Fruit fly (Drosophila melanogaster) whole organism, embryonic: ENCODE measurements around the gene MCTS1.

ENCODE experiments used
- Bdp1 ChIP-seq: fragments of 200-800 bp; sonication (Bioruptor generic); optimal IDR thresholded peaks from 3 replicates; lab custom pipeline; 2016; ENCODE audit warnings: missing biosample characterization, missing genetic modification characterization
- Bgb ChIP-seq: fragments of 200-800 bp; sonication (Bioruptor generic); IDR thresholded peaks from 2 replicates; pipeline ENCODE4 v1.3.6; 2022; ENCODE audit warnings: missing biosample characterization, missing genetic modification characterization; ENCODE audit not compliant: partially characterized antibody
- CG10147 ChIP-seq: fragments of 200-800 bp; sonication (Bioruptor generic); optimal IDR thresholded peaks from 2 replicates; lab custom pipeline; 2019; ENCODE audit warnings: missing biosample characterization, mild to moderate bottlenecking, missing genetic modification characterization, moderate library complexity
- CG10274 ChIP-seq: fragments of 200-800 bp; sonication (Bioruptor generic); optimal IDR thresholded peaks from 3 replicates; lab custom pipeline; 2017; ENCODE audit warnings: missing biosample characterization, mild to moderate bottlenecking, missing genetic modification characterization
- CG10543 ChIP-seq: fragments of 200-800 bp; sonication (Bioruptor generic); optimal IDR thresholded peaks from 3 replicates; lab custom pipeline; 2017; ENCODE audit warnings: missing biosample characterization, mild to moderate bottlenecking, missing genetic modification characterization, moderate library complexity
- CG11695 ChIP-seq: fragments of 200-800 bp; sonication (Bioruptor generic); IDR thresholded peaks from 3 replicates; pipeline ENCODE4 v1.3.6; 2022; ENCODE audit warnings: missing biosample characterization, missing genetic modification characterization
- CG11696 ChIP-seq: fragments of 200-800 bp; sonication (Bioruptor generic); IDR thresholded peaks from 2 replicates; pipeline ENCODE4 v1.3.6; 2022; ENCODE audit warnings: missing biosample characterization, missing genetic modification characterization
- CG12071 ChIP-seq: fragments of 200-800 bp; sonication (Bioruptor generic); optimal IDR thresholded peaks from 3 replicates; lab custom pipeline; 2018; ENCODE audit warnings: missing biosample characterization, mild to moderate bottlenecking, missing genetic modification characterization
- CG12104 ChIP-seq: fragments of 200-800 bp; sonication (Bioruptor generic); optimal IDR thresholded peaks from 3 replicates; lab custom pipeline; 2016; ENCODE audit warnings: missing biosample characterization, missing genetic modification characterization
- CG12659 ChIP-seq: fragments of 200-800 bp; sonication (Bioruptor generic); optimal IDR thresholded peaks from 3 replicates; lab custom pipeline; 2017; ENCODE audit warnings: mild to moderate bottlenecking, missing biosample characterization, missing genetic modification reagents, missing genetic modification characterization
- CG13287 ChIP-seq: fragments of 200-800 bp; sonication (Bioruptor generic); IDR thresholded peaks from 2 replicates; pipeline ENCODE4 v1.3.6; 2022; ENCODE audit warnings: missing biosample characterization, missing genetic modification characterization; ENCODE audit not compliant: partially characterized antibody
- CG17385 ChIP-seq: fragments of 200-800 bp; sonication (Bioruptor generic); optimal IDR thresholded peaks from 3 replicates; lab custom pipeline; 2018; ENCODE audit warnings: missing biosample characterization, mild to moderate bottlenecking, missing genetic modification characterization
- CG31224 ChIP-seq: fragments of 200-800 bp; sonication (Bioruptor generic); IDR thresholded peaks from 2 replicates; pipeline ENCODE4 v1.3.6; 2022; ENCODE audit warnings: missing biosample characterization, missing genetic modification characterization
- CG31441 ChIP-seq: fragments of 200-800 bp; sonication (Bioruptor generic); IDR thresholded peaks from 2 replicates; pipeline ENCODE4 v1.3.6; 2022; ENCODE audit warnings: missing biosample characterization, missing genetic modification characterization
- CG34376 ChIP-seq: fragments of 200-800 bp; sonication (Bioruptor generic); optimal IDR thresholded peaks from 2 replicates; lab custom pipeline; 2018; ENCODE audit warnings: missing biosample characterization, mild to moderate bottlenecking, missing genetic modification characterization
- CG42726 ChIP-seq: fragments of 200-800 bp; sonication (Bioruptor generic); IDR thresholded peaks from 2 replicates; pipeline ENCODE4 v1.3.6; 2022; ENCODE audit warnings: missing biosample characterization, missing genetic modification characterization; ENCODE audit not compliant: partially characterized antibody
- CG4282 ChIP-seq: fragments of 200-800 bp; sonication (Bioruptor generic); optimal IDR thresholded peaks from 2 replicates; lab custom pipeline; 2016; ENCODE audit warnings: missing biosample characterization, missing genetic modification characterization
- CG4854 ChIP-seq: fragments of 200-800 bp; sonication (Bioruptor generic); optimal IDR thresholded peaks from 2 replicates; lab custom pipeline; 2016; ENCODE audit warnings: missing biosample characterization, missing genetic modification characterization, inconsistent platforms
- CG6683 ChIP-seq: fragments of 200-800 bp; sonication (Bioruptor generic); optimal IDR thresholded peaks from 2 replicates; lab custom pipeline; 2017; ENCODE audit warnings: missing biosample characterization, mild to moderate bottlenecking, missing genetic modification characterization, missing genetic modification reagents
- CG6765 ChIP-seq: fragments of 200-800 bp; sonication (Bioruptor generic); optimal IDR thresholded peaks from 3 replicates; lab custom pipeline; 2017; ENCODE audit warnings: missing biosample characterization, mild to moderate bottlenecking, missing genetic modification characterization
- CG6854 ChIP-seq: fragments of 200-800 bp; sonication (Bioruptor generic); optimal IDR thresholded peaks from 3 replicates; lab custom pipeline; 2017; ENCODE audit warnings: missing biosample characterization, mild to moderate bottlenecking, missing genetic modification characterization
- CG7556 ChIP-seq: fragments of 200-800 bp; sonication (Bioruptor generic); optimal IDR thresholded peaks from 2 replicates; lab custom pipeline; 2017; ENCODE audit warnings: missing biosample characterization, mild to moderate bottlenecking, missing genetic modification characterization
- CG8281 ChIP-seq: fragments of 200-800 bp; sonication (Bioruptor generic); optimal IDR thresholded peaks from 2 replicates; lab custom pipeline; 2018; ENCODE audit warnings: missing biosample characterization, mild to moderate bottlenecking, missing genetic modification characterization, moderate library complexity
- CG9609 ChIP-seq: fragments of 200-800 bp; sonication (Bioruptor generic); optimal IDR thresholded peaks from 3 replicates; lab custom pipeline; 2016; ENCODE audit warnings: missing biosample characterization, missing genetic modification characterization
- CHES-1-like ChIP-seq: fragments of 200-800 bp; sonication (Bioruptor generic); optimal IDR thresholded peaks from 2 replicates; lab custom pipeline; 2016; ENCODE audit warnings: missing biosample characterization, missing genetic modification characterization
- Doc2 ChIP-seq: fragments of 200-800 bp; sonication (Bioruptor generic); IDR thresholded peaks from 2 replicates; pipeline ENCODE4 v1.3.6; 2022; ENCODE audit warnings: missing biosample characterization, missing genetic modification characterization
- Gsc ChIP-seq: fragments of 200-800 bp; sonication (Bioruptor generic); IDR thresholded peaks from 2 replicates; pipeline ENCODE4 v1.3.6; 2022; ENCODE audit warnings: missing biosample characterization, missing genetic modification characterization
- HLH3B ChIP-seq: fragments of 200-800 bp; sonication (Bioruptor generic); IDR thresholded peaks from 2 replicates; pipeline ENCODE4 v1.3.6; 2022; ENCODE audit warnings: missing biosample characterization, missing genetic modification characterization
- Hey ChIP-seq: fragments of 200-800 bp; sonication (Bioruptor generic); optimal IDR thresholded peaks from 3 replicates; lab custom pipeline; 2018; ENCODE audit warnings: missing biosample characterization, mild to moderate bottlenecking, missing genetic modification characterization
- Kr ChIP-seq: fragments of 200-800 bp; sonication (Bioruptor generic); optimal IDR thresholded peaks from 2 replicates; lab custom pipeline; 2017; ENCODE audit warnings: missing biosample characterization, mild to moderate bottlenecking, missing genetic modification characterization
- Lhr ChIP-seq: fragments of 200-800 bp; sonication (Bioruptor generic); optimal IDR thresholded peaks from 3 replicates; lab custom pipeline; 2017; ENCODE audit warnings: mild to moderate bottlenecking, missing biosample characterization, missing genetic modification reagents, missing genetic modification characterization
- NfI ChIP-seq: fragments of 200-800 bp; sonication (Bioruptor generic); optimal IDR thresholded peaks from 3 replicates; lab custom pipeline; 2018; ENCODE audit warnings: missing biosample characterization, mild to moderate bottlenecking, missing genetic modification characterization, moderate library complexity
- Six4 ChIP-seq: fragments of 200-800 bp; sonication (Bioruptor generic); optimal IDR thresholded peaks from 2 replicates; lab custom pipeline; 2016; ENCODE audit warnings: missing biosample characterization, missing genetic modification characterization
- Sox100B ChIP-seq: fragments of 200-800 bp; sonication (Bioruptor generic); optimal IDR thresholded peaks from 3 replicates; lab custom pipeline; 2018; ENCODE audit warnings: missing biosample characterization, mild to moderate bottlenecking, missing genetic modification characterization
- br ChIP-seq: fragments of >200 bp; optimal IDR thresholded peaks from 2 replicates; lab custom pipeline; 2017
- corto ChIP-seq: fragments of 200-800 bp; sonication (Bioruptor generic); optimal IDR thresholded peaks from 2 replicates; lab custom pipeline; 2016; ENCODE audit warnings: missing biosample characterization, mild to moderate bottlenecking, missing genetic modification characterization, moderate library complexity
- dan ChIP-seq: fragments of 200-800 bp; sonication (Bioruptor generic); IDR thresholded peaks from 2 replicates; pipeline ENCODE4 v1.3.6; 2022; ENCODE audit warnings: missing biosample characterization, missing genetic modification characterization
- disco-r ChIP-seq: fragments of 200-800 bp; sonication (Bioruptor generic); optimal IDR thresholded peaks from 2 replicates; lab custom pipeline; 2016; ENCODE audit warnings: missing biosample characterization, missing genetic modification characterization
- dm ChIP-seq: fragments of 200-800 bp; sonication (Bioruptor generic); optimal IDR thresholded peaks from 3 replicates; lab custom pipeline; 2016; ENCODE audit warnings: missing biosample characterization, missing genetic modification characterization
- exex ChIP-seq: fragments of 200-800 bp; sonication (Bioruptor generic); optimal IDR thresholded peaks from 4 replicates; lab custom pipeline; 2018; ENCODE audit warnings: missing biosample characterization, mild to moderate bottlenecking, missing genetic modification characterization, moderate library complexity
- fru ChIP-seq: fragments of >200 bp; optimal IDR thresholded peaks from 2 replicates; lab custom pipeline; 2017
- hth ChIP-seq: fragments of >200 bp; optimal IDR thresholded peaks from 2 replicates; lab custom pipeline; 2017; ENCODE audit warnings: inconsistent platforms
- jumu ChIP-seq: fragments of 200-800 bp; sonication (Bioruptor generic); optimal IDR thresholded peaks from 3 replicates; lab custom pipeline; 2016; ENCODE audit warnings: missing biosample characterization, missing genetic modification characterization
- pan ChIP-seq, 4 experiments: fragments of >200 bp in 3 of 4; fragments of 200-800 bp in 1 of 4; sonication (Bioruptor generic) in 1 of 4; optimal IDR thresholded peaks in 3 of 4; IDR thresholded peaks in 1 of 4; 2 replicates each; pipeline versions ENCODE4 v1.3.6 to Lab custom; 2017 to 2022; ENCODE audit warnings: missing biosample characterization in 2 of 4, missing genetic modification characterization in 2 of 4, mixed read lengths in 1 of 4
- pb ChIP-seq: fragments of 200-800 bp; sonication (Bioruptor generic); optimal IDR thresholded peaks from 3 replicates; lab custom pipeline; 2016; ENCODE audit warnings: missing biosample characterization, missing genetic modification characterization
- sens ChIP-seq: fragments of 200-800 bp; sonication (Bioruptor generic); peaks from one replicate; lab custom pipeline; 2016; ENCODE audit warnings: missing biosample characterization, missing genetic modification characterization
- sim ChIP-seq: fragments of 200-800 bp; sonication (Bioruptor generic); IDR thresholded peaks from 2 replicates; pipeline ENCODE4 v1.3.6; 2022; ENCODE audit warnings: missing biosample characterization, missing genetic modification characterization
- twi ChIP-seq: fragments of 200-800 bp; optimal IDR thresholded peaks from 2 replicates; lab custom pipeline; 2019; ENCODE audit warnings: missing biosample characterization, mild to moderate bottlenecking, missing genetic modification characterization, moderate library complexity
- unc-4 ChIP-seq: fragments of 200-800 bp; sonication (Bioruptor generic); IDR thresholded peaks from 2 replicates; pipeline ENCODE4 v1.3.6; 2022; ENCODE audit warnings: missing biosample characterization, missing genetic modification characterization; ENCODE audit not compliant: partially characterized antibody
- zen2 ChIP-seq: fragments of 200-800 bp; sonication (Bioruptor generic); IDR thresholded peaks from 3 replicates; pipeline ENCODE4 v1.3.6; 2022; ENCODE audit warnings: missing biosample characterization, missing genetic modification characterization; ENCODE audit not compliant: partially characterized antibody

The MCTS1 gene

dm6 chrX:6059135-6059824 is 21.6 kb downstream of the MCTS1 start (continued):
- no peak for TF ChIP-seq zen2
- no peak for TF ChIP-seq pan (optimal IDR thresholded peaks at IDR 0.05; lab: Kevin White, UChicago)
- peak in 1 of 2 experiments; percentile 43 for TF ChIP-seq pan (GFP tag; optimal IDR thresholded peaks at IDR 0.05 in 1 of 2, IDR thresholded peaks at IDR 0.05 in 1 of 2)
- no peak for TF ChIP-seq br
- no peak for TF ChIP-seq CG17385 (GFP tag; lab: Kevin White, UChicago)
- no peak for TF ChIP-seq hth
- TF ChIP-seq CG13287 (GFP tag; lab: Robert Waterston, UW) = no peak
- TF ChIP-seq CG4854 (GFP tag; lab: Kevin White, UChicago) = no peak
- TF ChIP-seq Kr = no peak
- TF ChIP-seq CG6765 (GFP tag; lab: Kevin White, UChicago) = no peak
- no peak for TF ChIP-seq CG6683 (GFP tag; lab: Kevin White, UChicago)
- TF ChIP-seq CG11696 (GFP tag; lab: Robert Waterston, UW) = no peak
- TF ChIP-seq CG4282 (GFP tag; lab: Kevin White, UChicago) = no peak
- no peak for TF ChIP-seq disco-r
- no peak for TF ChIP-seq CG6854 (GFP tag; lab: Kevin White, UChicago)
- TF ChIP-seq dan (GFP tag; lab: Robert Waterston, UW) = no peak
- peak; percentile 38; the same call in 1 of the 2 replicates for TF ChIP-seq CG31441
- TF ChIP-seq CG12659 (GFP tag; lab: Kevin White, UChicago) = no peak
- TF ChIP-seq CHES-1-like = no peak
- no peak for TF ChIP-seq Six4 (GFP tag; lab: Kevin White, UChicago)
- no peak for TF ChIP-seq sim
- no peak for TF ChIP-seq Hey (tag; lab: Kevin White, UChicago)
- TF ChIP-seq CG12071 (GFP tag; lab: Kevin White, UChicago) = no peak
- TF ChIP-seq CG12104 (GFP tag; lab: Kevin White, UChicago) = no peak
- TF ChIP-seq CG34376 (GFP tag; lab: Kevin White, UChicago) = no peak
- TF ChIP-seq CG10147 (GFP tag; lab: Kevin White, UChicago) = no peak
- no peak for TF ChIP-seq exex (tag; lab: Kevin White, UChicago)
- TF ChIP-seq jumu (GFP tag; lab: Kevin White, UChicago) = no peak
- TF ChIP-seq dm (GFP tag; lab: Kevin White, UChicago) = no peak
- no peak for TF ChIP-seq CG31224 (GFP tag; lab: Robert Waterston, UW)
- no peak for TF ChIP-seq Doc2
- no peak for TF ChIP-seq Bdp1 (GFP tag; lab: Kevin White, UChicago)
- 0 out of 3 replicates have a peak, but pooled peaks have one; percentile 33 for TF ChIP-seq CG11695 (GFP tag; lab: Robert Waterston, UW)
- TF ChIP-seq pb (GFP tag; lab: Kevin White, UChicago) = no peak
- no peak for TF ChIP-seq fru (lab: Kevin White, UChicago)
- peak; percentile 50 for TF ChIP-seq sens (GFP tag; lab: Kevin White, UChicago)
- no peak for TF ChIP-seq Gsc (GFP tag; lab: Robert Waterston, UW)
- no peak for TF ChIP-seq Bgb (GFP tag; lab: Robert Waterston, UW)
- no peak for TF ChIP-seq twi (tag; lab: Kevin White, UChicago)
- peak; percentile 8 for TF ChIP-seq Sox100B (GFP tag; lab: Kevin White, UChicago)
- TF ChIP-seq HLH3B = peak; percentile 38; the same call in 1 of the 2 replicates
- no peak for TF ChIP-seq CG10543 (GFP tag; lab: Kevin White, UChicago)
- TF ChIP-seq unc-4 (GFP tag; lab: Robert Waterston, UW) = no peak
- no peak for TF ChIP-seq Lhr (GFP tag; lab: Kevin White, UChicago)
- no peak for TF ChIP-seq CG7556 (GFP tag; lab: Kevin White, UChicago)
- no peak for TF ChIP-seq corto (GFP tag; lab: Kevin White, UChicago)
- no peak for TF ChIP-seq NfI (GFP tag; lab: Kevin White, UChicago)
- no peak for TF ChIP-seq CG10274 (GFP tag; lab: Kevin White, UChicago)
- no peak for TF ChIP-seq CG42726
- no peak for TF ChIP-seq CG8281 (tag; lab: Kevin White, UChicago)
- TF ChIP-seq CG9609 = no peak
